Worm (Caenorhabditis elegans): Measurements from ENCODE around the gene K02E10.5.

Gene K02E10.5

ce11 chrX:2446185-2446584 lies 32.5 kb downstream of the K02E10.5 start:
- TF ChIP-seq mxl-3 (GFP tag; optimal IDR thresholded peaks at IDR 0.05) (no peak), aha-1 (tag) (peak; percentile 33), hif-1 (tag; optimal IDR thresholded peaks at IDR 0.05) (no peak), nhr-48 (tag; optimal IDR thresholded peaks at IDR 0.05) (no peak), ctbp-1 (GFP tag; IDR thresholded peaks at IDR 0.05) (no peak), fkh-10 (GFP tag; optimal IDR thresholded peaks at IDR 0.05) (no peak), nhr-111 (GFP tag; optimal IDR thresholded peaks at IDR 0.05) (no peak), ceh-32 (tag; optimal IDR thresholded peaks at IDR 0.05; ENCODE audit: poor library complexity) (no peak), set-16 (GFP tag; IDR thresholded peaks at IDR 0.05) (peak; percentile 65), Y75B8A.6 (GFP tag; IDR thresholded peaks at IDR 0.05) (no peak), unc-62 (GFP tag; optimal IDR thresholded peaks at IDR 0.05 in 1 of 2) (peak in 1 of 2 experiments; percentile 94), unc-62 (tag; optimal IDR thresholded peaks at IDR 0.05) (no peak), lin-39 (tag; optimal IDR thresholded peaks at IDR 0.05) (no peak), madf-9 (GFP tag; conservative IDR thresholded peaks at IDR 0.05) (no peak), T26A8.4 (GFP tag; IDR thresholded peaks at IDR 0.05) (no peak)

- no peak for TF ChIP-seq gei-8 (GFP tag; optimal IDR thresholded peaks at IDR 0.05)
- TF ChIP-seq nhr-10 (tag; optimal IDR thresholded peaks at IDR 0.05), result no peak
- TF ChIP-seq Y105C5A.15 (GFP tag; IDR thresholded peaks at IDR 0.05), result no peak
- TF ChIP-seq ztf-11 (tag; optimal IDR thresholded peaks at IDR 0.05), result no peak
- TF ChIP-seq mxl-2 (GFP tag; conservative IDR thresholded peaks at IDR 0.05), result no peak
- TF ChIP-seq mdt-29 (GFP tag; IDR thresholded peaks at IDR 0.05), result no peak
- TF ChIP-seq unc-39 (tag; optimal IDR thresholded peaks at IDR 0.05), result no peak
- no peak for TF ChIP-seq pha-4 (GFP tag; IDR thresholded peaks at IDR 0.05)
- no peak for TF ChIP-seq pha-4 (tag; optimal IDR thresholded peaks at IDR 0.05)
- TF ChIP-seq mdl-1 (tag; optimal IDR thresholded peaks at IDR 0.05), result no peak
- TF ChIP-seq zip-11 (GFP tag; IDR thresholded peaks at IDR 0.05), result no peak
- TF ChIP-seq nhr-111 (GFP tag; optimal IDR thresholded peaks at IDR 0.05), result no peak
- no peak for TF ChIP-seq cey-2 (tag; optimal IDR thresholded peaks at IDR 0.05; ENCODE audit: borderline replicate concordance, insufficient read depth)
- no peak for TF ChIP-seq saeg-2 (GFP tag; IDR thresholded peaks at IDR 0.05)
- TF ChIP-seq F37D6.2 (tag; optimal IDR thresholded peaks at IDR 0.05), result no peak
- TF ChIP-seq lin-38 (GFP tag; IDR thresholded peaks at IDR 0.05), result no peak
- no peak for TF ChIP-seq nhr-41 (GFP tag; IDR thresholded peaks at IDR 0.05)
- TF ChIP-seq nhr-25 (tag; optimal IDR thresholded peaks at IDR 0.05; ENCODE audit: borderline replicate concordance, insufficient read depth), result no peak
Observed at ce11 chrX:2443304-2443703, 35.4 kb downstream of the K02E10.5 start, which contains the start of gene T07D1.3. Gene T07D1.3, minus strand, starts transcription at chrX:2443404.

ce11 chrX:2441163-2441562 lies 37.6 kb downstream of the K02E10.5 start:
- peak; percentile 88 for TF ChIP-seq aha-1 (tag)
- TF ChIP-seq madf-9 (GFP tag; conservative IDR thresholded peaks at IDR 0.05), result no peak

ce11 chrX:2439728-2440127 lies 39.0 kb downstream of the K02E10.5 start:
- TF ChIP-seq T20F7.1 (GFP tag; optimal IDR thresholded peaks at IDR 0.05), result no peak
- no peak for TF ChIP-seq daf-16 (GFP tag; optimal IDR thresholded peaks at IDR 0.05)
- TF ChIP-seq daf-16 (tag; optimal IDR thresholded peaks at IDR 0.05), result peak; percentile 96
- TF ChIP-seq fkh-10 (GFP tag; optimal IDR thresholded peaks at IDR 0.05), result no peak
- peak; percentile 4 for TF ChIP-seq nhr-6 (tag; optimal IDR thresholded peaks at IDR 0.05)
- TF ChIP-seq sdz-12 (GFP tag; optimal IDR thresholded peaks at IDR 0.05), result no peak
- peak; percentile 64 for TF ChIP-seq nhr-28 (tag; optimal IDR thresholded peaks at IDR 0.05)
- peak; percentile 74 for TF ChIP-seq hlh-11 (tag; optimal IDR thresholded peaks at IDR 0.05)
- TF ChIP-seq aha-1 (tag), result no peak
- peak; percentile 67 for TF ChIP-seq pqm-1 (tag; optimal IDR thresholded peaks at IDR 0.05)
- peak; percentile 59 for TF ChIP-seq dmd-6 (GFP tag; IDR thresholded peaks at IDR 0.05)
- no peak for TF ChIP-seq arid-1 (GFP tag; conservative IDR thresholded peaks at IDR 0.05)
- peak; percentile 46 for TF ChIP-seq nhr-77 (tag; optimal IDR thresholded peaks at IDR 0.05)

All from whole organism, L4 larva.